Worm (Caenorhabditis elegans) whole organism, young adult: ENCODE measurements around the gene T10D4.14.

Source experiments
- B0261.1 ChIP-seq: sonication (generic microtip); optimal IDR thresholded peaks from 2 replicates; lab custom pipeline; 2016; ENCODE audit warnings: mild to moderate bottlenecking, missing genetic modification characterization, moderate library complexity, missing compliant biosample characterization
- C06A6.2 ChIP-seq: fragments of 200-800 bp; sonication (Bioruptor generic); conservative IDR thresholded peaks from 2 replicates; pipeline ENCODE4 v1.3.6; 2022; ENCODE audit warnings: missing genetic modification characterization, missing compliant biosample characterization
- F10E7.11 ChIP-seq: sonication (generic microtip); optimal IDR thresholded peaks from 2 replicates; lab custom pipeline; 2017; ENCODE audit warnings: mild to moderate bottlenecking, missing genetic modification characterization, moderate library complexity, missing compliant biosample characterization
- F22D6.2 ChIP-seq: sonication (generic microtip); optimal IDR thresholded peaks from 2 replicates; lab custom pipeline; 2016; ENCODE audit warnings: mild to moderate bottlenecking, missing genetic modification characterization, missing compliant biosample characterization
- F33H1.4 ChIP-seq: fragments of 200-800 bp; sonication (Bioruptor generic); IDR thresholded peaks from 2 replicates; pipeline ENCODE4 v1.3.6; 2022; ENCODE audit warnings: missing genetic modification reagents, missing genetic modification characterization, missing compliant biosample characterization
- K11D2.4 ChIP-seq: fragments of 200-800 bp; sonication (Bioruptor generic); IDR thresholded peaks from 2 replicates; pipeline ENCODE4 v1.3.6; 2022; ENCODE audit warnings: missing genetic modification reagents, missing genetic modification characterization, missing compliant biosample characterization
- T26A5.8 ChIP-seq: sonication (generic microtip); optimal IDR thresholded peaks from 2 replicates; lab custom pipeline; 2016; ENCODE audit warnings: missing genetic modification characterization, missing compliant biosample characterization
- Y53G8AR.9 ChIP-seq: fragments of 200-800 bp; sonication (Bioruptor generic); conservative IDR thresholded peaks from 2 replicates; pipeline ENCODE4 v1.3.6; 2022; ENCODE audit warnings: missing genetic modification reagents, missing genetic modification characterization, missing compliant biosample characterization
- Y95B8A.8 ChIP-seq: fragments of 200-800 bp; sonication (Bioruptor generic); IDR thresholded peaks from 2 replicates; pipeline ENCODE4 v1.3.6; 2022; ENCODE audit warnings: missing genetic modification reagents, missing genetic modification characterization, missing compliant biosample characterization
- akir-1 ChIP-seq: fragments of 200-800 bp; sonication (Bioruptor generic); optimal IDR thresholded peaks from 2 replicates; lab custom pipeline; 2018; ENCODE audit warnings: mild to moderate bottlenecking, missing genetic modification characterization, moderate library complexity, missing compliant biosample characterization
- aptf-3 ChIP-seq: fragments of 200-800 bp; sonication (Bioruptor generic); IDR thresholded peaks from 2 replicates; pipeline ENCODE4 v1.3.6; 2022; ENCODE audit warnings: missing genetic modification characterization, missing compliant biosample characterization
- athp-1 ChIP-seq: sonication (generic microtip); optimal IDR thresholded peaks from 2 replicates; lab custom pipeline; 2017; ENCODE audit warnings: mild to moderate bottlenecking, missing genetic modification characterization, missing compliant biosample characterization
- attf-5 ChIP-seq: fragments of 200-800 bp; sonication (Bioruptor generic); optimal IDR thresholded peaks from 2 replicates; lab custom pipeline; 2018; ENCODE audit warnings: mild to moderate bottlenecking, missing genetic modification characterization, missing compliant biosample characterization
- cebp-1 ChIP-seq, 2 experiments: fragments of 200-800 bp in 1 of 2; sonication (Bioruptor generic) in 1 of 2; sonication (generic microtip) in 1 of 2; IDR thresholded peaks in 1 of 2; optimal IDR thresholded peaks in 1 of 2; 2 replicates each; pipeline versions ENCODE4 v1.3.6 to Lab custom; 2017 to 2022; ENCODE audit warnings: missing compliant biosample characterization in 2 of 2, missing genetic modification characterization in 2 of 2, mild to moderate bottlenecking in 1 of 2, missing genetic modification reagents in 1 of 2, moderate library complexity in 1 of 2
- cebp-2 ChIP-seq: fragments of 200-800 bp; sonication (Bioruptor generic); IDR thresholded peaks from 2 replicates; pipeline ENCODE4 v1.3.6; 2022; ENCODE audit warnings: missing genetic modification characterization, missing compliant biosample characterization
- ceh-100 ChIP-seq: fragments of 200-800 bp; sonication (Bioruptor generic); IDR thresholded peaks from 2 replicates; pipeline ENCODE4 v1.3.6; 2022; ENCODE audit warnings: missing genetic modification reagents, missing genetic modification characterization, missing compliant biosample characterization
- ceh-79 ChIP-seq: sonication (generic microtip); optimal IDR thresholded peaks from 2 replicates; lab custom pipeline; 2017; ENCODE audit warnings: mild to moderate bottlenecking, missing genetic modification characterization, missing compliant biosample characterization
- ceh-91 ChIP-seq: fragments of 200-800 bp; sonication (Bioruptor generic); IDR thresholded peaks from 2 replicates; pipeline ENCODE4 v1.3.6; 2022; ENCODE audit warnings: missing genetic modification reagents, missing genetic modification characterization, missing compliant biosample characterization
- dox-1 ChIP-seq: fragments of 200-800 bp; sonication (Bioruptor generic); IDR thresholded peaks from 2 replicates; pipeline ENCODE4 v1.3.6; 2022; ENCODE audit warnings: missing genetic modification reagents, missing genetic modification characterization, missing compliant biosample characterization
- dpl-1 ChIP-seq: fragments of 150-350 bp; optimal IDR thresholded peaks from 2 replicates; lab custom pipeline; 2014; ENCODE audit warnings: missing biosample characterization, missing genetic modification reagents, missing genetic modification characterization
- egrh-3 ChIP-seq: fragments of 200-800 bp; sonication (Bioruptor generic); IDR thresholded peaks from 2 replicates; pipeline ENCODE4 v1.3.6; 2022; ENCODE audit warnings: missing genetic modification reagents, missing genetic modification characterization, missing compliant biosample characterization
- hlh-12 ChIP-seq: sonication (generic microtip); optimal IDR thresholded peaks from 2 replicates; lab custom pipeline; 2016; ENCODE audit warnings: missing genetic modification characterization, missing compliant biosample characterization
- hmg-1.2 ChIP-seq: fragments of 200-800 bp; sonication (Bioruptor generic); IDR thresholded peaks from 2 replicates; pipeline ENCODE4 v1.3.6; 2022; ENCODE audit warnings: missing genetic modification reagents, missing genetic modification characterization, missing compliant biosample characterization
- lsl-1 ChIP-seq: fragments of 200-800 bp; sonication (Bioruptor generic); optimal IDR thresholded peaks from 2 replicates; lab custom pipeline; 2018; ENCODE audit warnings: mild to moderate bottlenecking, missing genetic modification characterization, moderate library complexity, missing compliant biosample characterization
- mcd-1 ChIP-seq: fragments of 200-800 bp; sonication (Bioruptor generic); IDR thresholded peaks from 2 replicates; pipeline ENCODE4 v1.3.6; 2022; ENCODE audit warnings: missing genetic modification reagents, missing genetic modification characterization, missing compliant biosample characterization
- nfya-1 ChIP-seq: sonication (generic microtip); optimal IDR thresholded peaks from 2 replicates; lab custom pipeline; 2017; ENCODE audit warnings: antibody characterized with exemption, missing compliant biosample characterization, missing genetic modification characterization, borderline replicate concordance; ENCODE audit not compliant: insufficient read depth
- nhr-179 ChIP-seq: sonication (generic microtip); optimal IDR thresholded peaks from 2 replicates; lab custom pipeline; 2016; ENCODE audit warnings: mild to moderate bottlenecking, missing genetic modification characterization, missing compliant biosample characterization
- nhr-90 ChIP-seq: sonication (generic microtip); optimal IDR thresholded peaks from 2 replicates; lab custom pipeline; 2016; ENCODE audit warnings: missing genotype, mild to moderate bottlenecking, missing genetic modification characterization, missing compliant biosample characterization
- sea-2 ChIP-seq: fragments of 200-800 bp; sonication (Bioruptor generic); IDR thresholded peaks from 2 replicates; pipeline ENCODE4 v1.3.6; 2022; ENCODE audit warnings: missing genetic modification characterization, missing compliant biosample characterization
- snpc-1.1 ChIP-seq: sonication (generic microtip); optimal IDR thresholded peaks from 2 replicates; lab custom pipeline; 2017; ENCODE audit warnings: missing genetic modification characterization, mild to moderate bottlenecking, missing compliant biosample characterization, antibody characterized with exemption, moderate library complexity, missing genotype, missing genetic modification reagents; ENCODE audit not compliant: insufficient read depth
- snpc-1.3 ChIP-seq: sonication (generic microtip); optimal IDR thresholded peaks from 2 replicates; lab custom pipeline; 2017; ENCODE audit warnings: missing genetic modification characterization, mild to moderate bottlenecking, missing compliant biosample characterization, antibody characterized with exemption, moderate library complexity, missing genotype, missing genetic modification reagents; ENCODE audit not compliant: insufficient read depth
- snpc-3.4 ChIP-seq: sonication (generic microtip); optimal IDR thresholded peaks from 2 replicates; lab custom pipeline; 2017; ENCODE audit warnings: missing genetic modification characterization, mild to moderate bottlenecking, missing compliant biosample characterization, antibody characterized with exemption, moderate library complexity, missing genotype, missing genetic modification reagents
- snpc-4 ChIP-seq, 5 experiments: fragments of 150-350 bp in 1 of 5; sonication (generic microtip) in 4 of 5; optimal IDR thresholded peaks; 2 replicates each; lab custom pipeline; 2014 to 2018; ENCODE audit warnings: missing genetic modification characterization in 5 of 5, missing biosample characterization in 3 of 5, antibody characterized with exemption in 2 of 5, mild to moderate bottlenecking in 2 of 5, missing compliant biosample characterization in 2 of 5, missing genotype in 2 of 5, moderate library complexity in 2 of 5, missing genetic modification reagents in 1 of 5
- tlf-1 ChIP-seq: fragments of 200-800 bp; sonication (Bioruptor generic); optimal IDR thresholded peaks from 2 replicates; lab custom pipeline; 2018; ENCODE audit warnings: mild to moderate bottlenecking, missing genetic modification characterization, missing compliant biosample characterization
- zfh-2 ChIP-seq: fragments of 200-800 bp; sonication (Bioruptor generic); conservative IDR thresholded peaks from 2 replicates; pipeline ENCODE4 v1.3.6; 2022; ENCODE audit warnings: missing genetic modification reagents, missing genetic modification characterization, missing compliant biosample characterization
- ztf-26 ChIP-seq: sonication (generic microtip); optimal IDR thresholded peaks from 2 replicates; lab custom pipeline; 2017; ENCODE audit warnings: missing genetic modification characterization, missing compliant biosample characterization
- ztf-28 ChIP-seq: fragments of 200-800 bp; sonication (Bioruptor generic); IDR thresholded peaks from 2 replicates; pipeline ENCODE4 v1.3.6; 2022; ENCODE audit warnings: missing genetic modification reagents, missing genetic modification characterization, missing compliant biosample characterization

The T10D4.14 gene

ce11 chrII:3123206-3123605, 28.3 kb downstream of the T10D4.14 start, which contains the start of gene srh-71:
Gene srh-71, plus strand, starts transcription at chrII:3123506.
- TF ChIP-seq sea-2 (GFP tag; lab: Robert Waterston, UW) (no peak), B0261.1 (tag; lab: Kevin White, UChicago) (no peak), ceh-91 (GFP tag; lab: Robert Waterston, UW) (no peak), dox-1 (GFP tag; lab: Robert Waterston, UW) (no peak), lsl-1 (GFP tag; lab: Kevin White, UChicago) (no peak), F22D6.2 (tag; lab: Kevin White, UChicago) (no peak), hlh-12 (tag; lab: Kevin White, UChicago) (no peak)
- TF ChIP-seq, all 124 proteins: peak for 0

DNA sequence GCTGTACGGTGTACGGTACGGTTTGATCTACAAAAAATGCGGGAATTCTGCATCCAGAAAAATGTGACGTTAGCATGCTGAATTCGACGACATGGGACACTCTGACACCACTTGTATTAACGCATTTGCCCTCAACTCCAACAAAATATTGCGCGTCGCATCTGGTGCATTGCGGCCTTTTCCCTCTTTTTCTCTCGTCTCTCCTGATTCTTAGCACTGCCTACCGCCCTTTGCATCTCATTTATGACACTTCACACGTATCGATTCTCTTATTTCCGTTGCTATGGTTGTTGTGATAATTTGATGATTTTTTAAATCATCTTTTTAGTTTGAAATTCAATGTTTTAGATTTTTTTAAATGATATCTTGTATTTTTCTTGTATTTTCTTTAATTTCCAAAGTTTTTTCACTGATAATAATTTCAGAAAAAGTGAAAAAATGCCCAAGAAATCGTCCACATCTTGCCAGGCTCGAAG, 32.6 kb downstream of the T10D4.14 start, which contains the start of gene T10D4.6:
T10D4.6 (plus strand) TSS at position 426 of the 476 bp plus-strand sequence.
- TF ChIP-seq snpc-1.3 (tag; lab: Kevin White, UChicago) (no peak), hmg-1.2 (peak; percentile 84; the same call in 1 of the 2 replicates), attf-5 (GFP tag; lab: Kevin White, UChicago) (peak; percentile 83), cebp-2 (GFP tag; lab: Robert Waterston, UW) (no peak), athp-1 (no peak)

DNA sequence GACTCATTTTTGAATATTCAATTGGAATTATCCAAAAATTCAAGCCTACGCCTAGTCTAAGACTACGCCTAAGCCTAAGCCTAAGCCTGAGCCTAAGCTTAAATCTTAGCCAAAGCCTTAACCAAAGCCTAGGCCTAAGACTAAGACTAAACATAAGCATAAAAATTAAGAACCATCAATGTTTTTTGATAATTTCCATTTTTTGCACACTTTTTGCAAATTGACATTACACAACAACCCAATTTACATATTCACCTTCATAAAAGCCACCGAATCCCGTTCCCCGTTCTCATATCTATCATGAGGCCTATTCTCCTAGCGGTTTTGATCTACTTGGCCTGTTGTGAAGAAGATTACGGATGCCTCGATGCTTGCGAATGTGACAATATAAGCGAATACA, 34.0 kb downstream of the T10D4.14 start, which contains the start of gene T10D4.7:
T10D4.7 (plus strand) TSS at position 301 of the 400 bp plus-strand sequence.
- no peak for TF ChIP-seq Y53G8AR.9 (GFP tag; lab: Robert Waterston, UW)

- TF ChIP-seq cebp-1 (GFP tag; IDR thresholded peaks at IDR 0.05; lab: Robert Waterston, UW) = no peak
- no peak for TF ChIP-seq cebp-1 (tag; optimal IDR thresholded peaks at IDR 0.05; lab: Kevin White, UChicago)
- no peak for TF ChIP-seq C06A6.2 (GFP tag; lab: Robert Waterston, UW)
- no peak for TF ChIP-seq K11D2.4 (GFP tag; lab: Robert Waterston, UW)
- TF ChIP-seq F33H1.4 (GFP tag; lab: Robert Waterston, UW) = no peak
- no peak for TF ChIP-seq aptf-3 (GFP tag; lab: Robert Waterston, UW)
- TF ChIP-seq akir-1 = no peak
- no peak for TF ChIP-seq dpl-1 (GFP tag; lab: Kevin White, UChicago)
- no peak for TF ChIP-seq F10E7.11 (tag; lab: Kevin White, UChicago)
- no peak for TF ChIP-seq ceh-100
- TF ChIP-seq T26A5.8 (tag; lab: Kevin White, UChicago) = no peak
- no peak for TF ChIP-seq nfya-1 (tag; lab: Kevin White, UChicago)
- no peak for TF ChIP-seq ztf-26 (tag; lab: Kevin White, UChicago)
Observed at ce11 chrII:3113934-3114333, 37.6 kb downstream of the T10D4.14 start, which contains the start of gene clec-123. Gene clec-123, plus strand, starts transcription at chrII:3114234.

DNA sequence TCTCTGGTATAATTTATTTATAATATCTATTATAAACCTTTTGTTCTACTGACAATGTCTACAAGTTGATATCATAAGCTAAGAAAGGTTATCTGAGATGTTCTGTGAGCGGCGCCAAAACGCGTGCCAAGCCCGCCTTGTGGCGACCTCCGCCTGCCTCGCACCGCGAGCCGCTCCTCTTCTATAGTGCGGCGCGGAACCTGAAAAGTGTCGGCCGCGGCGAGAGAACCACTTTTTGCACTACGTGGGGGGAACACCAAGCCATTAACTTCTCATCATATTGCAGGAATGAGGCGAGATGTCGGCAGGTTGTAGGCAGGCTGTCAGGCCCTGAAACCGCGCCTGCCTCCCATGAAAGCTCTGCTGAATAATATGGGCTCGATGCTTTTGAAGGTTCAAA, 38.2 kb downstream of the T10D4.14 start:
- no peak for TF ChIP-seq tlf-1 (GFP tag; lab: Kevin White, UChicago)
- TF ChIP-seq mcd-1 (GFP tag; lab: Robert Waterston, UW) = peak; percentile 40; the same call in 1 of the 2 replicates
- peak; percentile 69; the same call in 1 of the 2 replicates for TF ChIP-seq egrh-3 (GFP tag; lab: Robert Waterston, UW)
- peak; percentile 84 for TF ChIP-seq snpc-1.1
- no peak for TF ChIP-seq Y95B8A.8 (GFP tag; lab: Robert Waterston, UW)
- no peak for TF ChIP-seq ceh-79 (tag; lab: Kevin White, UChicago)
- TF ChIP-seq C06A6.2 (GFP tag; lab: Robert Waterston, UW) = no peak
- peak; percentile 81 for TF ChIP-seq snpc-4 (GFP tag; optimal IDR thresholded peaks at IDR 0.05; lab: Kevin White, UChicago)
- peak; percentile 35 to 94 (median 86) for TF ChIP-seq snpc-4 (tag; optimal IDR thresholded peaks at IDR 0.05; lab: Kevin White, UChicago)
- TF ChIP-seq hmg-1.2 = peak; percentile 60
- peak; percentile 18 for TF ChIP-seq nhr-179 (tag; lab: Kevin White, UChicago)
- TF ChIP-seq zfh-2 (GFP tag; lab: Robert Waterston, UW) = peak; percentile 91
- no peak for TF ChIP-seq nhr-90
- no peak for TF ChIP-seq aptf-3 (GFP tag; lab: Robert Waterston, UW)
- 0 out of 2 replicates have a peak, but pooled peaks have one; percentile 35 for TF ChIP-seq ztf-28 (GFP tag; lab: Robert Waterston, UW)
- TF ChIP-seq snpc-3.4 (tag; lab: Kevin White, UChicago) = peak; percentile 32
- TF ChIP-seq dox-1 (GFP tag; lab: Robert Waterston, UW) = 0 out of 2 replicates have a peak, but pooled peaks have one; percentile 23
